Worm (Caenorhabditis elegans): ENCODE measurements around the gene Y69E1A.5.
"Not testable (repeated sequence)": the region's sequence is repeated elsewhere in the genome, so short reads cannot be mapped to it uniquely, and the experiment has no call there.

Gene Y69E1A.5

DNA sequence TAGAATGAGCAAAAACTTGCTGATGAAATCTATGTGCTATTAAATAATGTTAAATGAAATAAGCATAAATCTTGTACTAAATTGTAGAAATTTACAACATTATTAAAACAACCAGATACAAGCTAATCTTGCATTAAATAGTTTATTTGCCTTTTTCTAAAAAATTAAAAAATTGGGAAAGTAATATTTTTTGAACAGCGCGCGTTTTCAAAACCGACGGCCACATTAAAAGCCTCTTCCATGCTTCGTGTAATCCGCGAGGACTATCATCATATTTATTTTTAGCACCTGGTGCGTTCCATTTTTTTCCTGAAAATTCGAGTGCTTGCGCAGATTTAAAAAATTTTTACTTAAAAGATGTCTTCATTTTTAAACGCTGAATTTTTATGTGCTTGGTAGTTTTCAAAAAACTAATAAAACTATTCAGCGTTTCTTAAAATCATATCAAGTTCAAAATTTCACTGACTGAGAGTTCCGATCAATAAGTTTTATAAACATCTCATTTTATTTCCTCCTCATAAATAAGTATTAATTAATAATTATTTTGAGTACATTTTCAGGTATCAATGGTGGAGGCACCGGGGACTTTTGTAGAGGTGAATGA is 30.0 kb upstream of the Y69E1A.5 start, which contains the start of gene Y43E12A.3:
Gene Y43E12A.3, plus strand, starts transcription at position 554 of the 604 bp plus-strand sequence.
- not testable (repeated sequence) for TF ChIP-seq unc-30, nhr-237, elt-3 (tag; optimal IDR thresholded peaks at IDR 0.05)

- TF ChIP-seq skn-1 (tag; optimal IDR thresholded peaks at IDR 0.05) (no peak), swsn-7 (tag; optimal IDR thresholded peaks at IDR 0.05) (no peak), nhr-84 (tag; optimal IDR thresholded peaks at IDR 0.05) (no peak), alr-1 (tag; optimal IDR thresholded peaks at IDR 0.05; ENCODE audit: borderline replicate concordance) (no peak), mdl-1 (tag; optimal IDR thresholded peaks at IDR 0.05) (no peak), fkh-4 (tag; optimal IDR thresholded peaks at IDR 0.05; ENCODE audit: borderline replicate concordance) (no peak), jun-1 (tag; optimal IDR thresholded peaks at IDR 0.05) (no peak), nhr-71 (tag; optimal IDR thresholded peaks at IDR 0.05) (no peak)
Measured at ce11 chrIV:10985568-10986035, 28.1 kb upstream of the Y69E1A.5 start, which contains the start of gene cyb-2.1. TSS of gene cyb-2.1 (plus strand) at chrIV:10985985.

- TF ChIP-seq ceh-88 (GFP tag; IDR thresholded peaks at IDR 0.05) (no peak), F16B12.6 (tag; optimal IDR thresholded peaks at IDR 0.05) (no peak), elt-3 (tag; optimal IDR thresholded peaks at IDR 0.05) (no peak), lin-14 (GFP tag; optimal IDR thresholded peaks at IDR 0.05) (no peak), ztf-11 (tag; optimal IDR thresholded peaks at IDR 0.05) (no peak), ces-1 (GFP tag; optimal IDR thresholded peaks at IDR 0.05) (no peak), nhr-20 (tag; optimal IDR thresholded peaks at IDR 0.05) (no peak), sox-4 (tag; optimal IDR thresholded peaks at IDR 0.05) (no peak), ceh-90 (tag; optimal IDR thresholded peaks at IDR 0.05) (no peak), pag-3 (tag; optimal IDR thresholded peaks at IDR 0.05; ENCODE audit: borderline replicate concordance, insufficient read depth) (no peak), pax-3 (tag; optimal IDR thresholded peaks at IDR 0.05) (no peak), lin-13 (GFP tag; optimal IDR thresholded peaks at IDR 0.05) (no peak), swsn-7 (tag; optimal IDR thresholded peaks at IDR 0.05) (no peak), unc-62 (GFP tag; optimal IDR thresholded peaks at IDR 0.05) (no peak), ceh-8 (GFP tag; optimal IDR thresholded peaks at IDR 0.05) (no peak), nhr-237 (tag; optimal IDR thresholded peaks at IDR 0.05) (no peak), zip-4 (GFP tag; optimal IDR thresholded peaks at IDR 0.05) (no peak)
Measured at ce11 chrIV:10981761-10982160, 24.3 kb upstream of the Y69E1A.5 start, which contains the start of gene Y43E12A.2. TSS of gene Y43E12A.2 (plus strand) at chrIV:10982061.

ce11 chrIV:10980628-10981027 is 23.2 kb upstream of the Y69E1A.5 start:
- TF ChIP-seq pqm-1 (tag; optimal IDR thresholded peaks at IDR 0.05): no peak
- peak; percentile 6 for TF ChIP-seq mep-1 (tag; optimal IDR thresholded peaks at IDR 0.05)
- no peak for TF ChIP-seq nhr-19 (GFP tag; conservative IDR thresholded peaks at IDR 0.05)
- TF ChIP-seq nhr-20 (tag; optimal IDR thresholded peaks at IDR 0.05): peak; percentile 14
- TF ChIP-seq ztf-11 (tag; optimal IDR thresholded peaks at IDR 0.05): no peak
- TF ChIP-seq fos-1 (tag; optimal IDR thresholded peaks at IDR 0.05): no peak
- TF ChIP-seq hpl-2 (GFP tag; optimal IDR thresholded peaks at IDR 0.05): no peak
- no peak for TF ChIP-seq dpl-1 (GFP tag; optimal IDR thresholded peaks at IDR 0.05)
- no peak for TF ChIP-seq C34B4.2 (tag; optimal IDR thresholded peaks at IDR 0.05)
- TF ChIP-seq zip-4 (GFP tag; optimal IDR thresholded peaks at IDR 0.05): no peak
- no peak for TF ChIP-seq lin-13 (GFP tag; optimal IDR thresholded peaks at IDR 0.05)
- no peak for TF ChIP-seq unc-62 (GFP tag; optimal IDR thresholded peaks at IDR 0.05)
- TF ChIP-seq skn-1 (tag; optimal IDR thresholded peaks at IDR 0.05): no peak
- peak; percentile 73 for TF ChIP-seq nhr-85 (tag)
- TF ChIP-seq ama-1 (optimal IDR thresholded peaks at IDR 0.05): no peak
- no peak for TF ChIP-seq ceh-88 (GFP tag; IDR thresholded peaks at IDR 0.05)
- no peak for TF ChIP-seq snu-23 (GFP tag; optimal IDR thresholded peaks at IDR 0.05)
- TF ChIP-seq lin-14 (GFP tag; optimal IDR thresholded peaks at IDR 0.05): peak; percentile 62
- no peak for TF ChIP-seq aha-1 (tag; optimal IDR thresholded peaks at IDR 0.05)
- no peak for TF ChIP-seq mef-2 (tag; optimal IDR thresholded peaks at IDR 0.05)
- TF ChIP-seq nhr-90 (tag; optimal IDR thresholded peaks at IDR 0.05; ENCODE audit: poor library complexity): no peak
- TF ChIP-seq ceh-8 (GFP tag; optimal IDR thresholded peaks at IDR 0.05): no peak
- 0 out of 2 replicates have a peak, but pooled peaks have one; percentile 23 for TF ChIP-seq grh-1 (GFP tag; IDR thresholded peaks at IDR 0.05)
- no peak for TF ChIP-seq nhr-76 (tag; optimal IDR thresholded peaks at IDR 0.05)
- no peak for TF ChIP-seq nhr-11 (tag; optimal IDR thresholded peaks at IDR 0.05)
- TF ChIP-seq efl-1 (optimal IDR thresholded peaks at IDR 0.05): no peak
- TF ChIP-seq efl-1 (GFP tag; optimal IDR thresholded peaks at IDR 0.05 in 1 of 2): peak in 1 of 2 experiments; percentile 2
- peak in 1 of 2 experiments; percentile 49 for TF ChIP-seq lin-35 (GFP tag; optimal IDR thresholded peaks at IDR 0.05)
- peak; percentile 20 for TF ChIP-seq blmp-1 (tag; optimal IDR thresholded peaks at IDR 0.05)
- no peak for TF ChIP-seq alr-1 (tag; optimal IDR thresholded peaks at IDR 0.05; ENCODE audit: borderline replicate concordance)
